Worm (Caenorhabditis elegans) whole organism, early embryonic: ENCODE data around the gene F16G10.13.

ENCODE experiments used
- F13C5.2 ChIP-seq: sonication (generic microtip); optimal IDR thresholded peaks from 2 replicates; lab custom pipeline; 2017; ENCODE audit warnings: mild to moderate bottlenecking, missing genetic modification characterization, inconsistent platforms, missing compliant biosample characterization
- ama-1 ChIP-seq: fragments of 150-350 bp; optimal IDR thresholded peaks from 2 replicates; lab custom pipeline; 2014
- ceh-13 ChIP-seq: fragments of 200-800 bp; sonication (Bioruptor generic); optimal IDR thresholded peaks from 2 replicates; lab custom pipeline; 2018; ENCODE audit warnings: mild to moderate bottlenecking, missing genetic modification characterization, missing compliant biosample characterization
- ceh-36 ChIP-seq: sonication (generic microtip); optimal IDR thresholded peaks from 2 replicates; lab custom pipeline; 2016; ENCODE audit warnings: missing genetic modification characterization, inconsistent platforms, missing compliant biosample characterization
- ets-7 ChIP-seq: sonication (generic microtip); optimal IDR thresholded peaks from 2 replicates; lab custom pipeline; 2016; ENCODE audit warnings: missing genotype, missing genetic modification characterization, missing compliant biosample characterization
- flt-1 ChIP-seq: fragments of 200-800 bp; sonication (Bioruptor generic); IDR thresholded peaks from 2 replicates; pipeline ENCODE4 v1.3.6; 2022; ENCODE audit warnings: missing genetic modification characterization, missing compliant biosample characterization
- hmbx-1 ChIP-seq: sonication (generic microtip); optimal IDR thresholded peaks from 2 replicates; lab custom pipeline; 2016; ENCODE audit warnings: mild to moderate bottlenecking, missing genetic modification characterization, missing compliant biosample characterization
- hmg-4 ChIP-seq: fragments of 200-800 bp; sonication (Bioruptor generic); optimal IDR thresholded peaks from 2 replicates; lab custom pipeline; 2018; ENCODE audit warnings: mild to moderate bottlenecking, missing genetic modification characterization, missing compliant biosample characterization
- hnd-1 ChIP-seq: sonication (generic microtip); optimal IDR thresholded peaks from 2 replicates; lab custom pipeline; 2016; ENCODE audit warnings: missing genetic modification characterization, missing compliant biosample characterization
- pes-1 ChIP-seq: fragments of 200-800 bp; sonication (Bioruptor generic); IDR thresholded peaks from 2 replicates; pipeline ENCODE4 v1.3.6; 2022; ENCODE audit warnings: missing genetic modification reagents, missing genetic modification characterization, missing compliant biosample characterization
- scrt-1 ChIP-seq: fragments of 200-800 bp; sonication (Bioruptor generic); IDR thresholded peaks from 2 replicates; pipeline ENCODE4 v1.3.6; 2022; ENCODE audit warnings: missing genetic modification characterization, missing compliant biosample characterization
- tbx-37 ChIP-seq: fragments of 200-800 bp; sonication (Bioruptor generic); conservative IDR thresholded peaks from 2 replicates; pipeline ENCODE4 v1.3.6; 2022; ENCODE audit warnings: missing genetic modification reagents, missing genetic modification characterization, missing compliant biosample characterization

DNA sequence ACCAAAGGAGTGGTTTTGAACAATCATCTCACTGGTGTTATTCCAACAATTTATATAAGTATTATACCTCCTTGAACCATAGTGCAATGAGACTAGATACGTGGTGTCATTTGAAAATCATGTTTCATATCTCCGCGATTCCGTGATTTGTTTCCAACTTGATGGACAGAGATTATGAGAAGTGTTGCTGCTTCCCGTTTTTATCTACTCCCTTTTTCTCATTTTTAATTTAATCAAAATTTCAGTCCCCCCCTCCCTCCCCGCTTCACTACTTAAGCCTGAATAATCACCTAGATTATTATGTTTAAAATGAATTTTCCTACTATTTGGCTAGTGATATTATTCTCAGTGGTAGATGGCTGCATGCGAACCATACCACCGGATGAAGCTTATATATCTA, 23.7 kb downstream of the F16G10.13 start, which contains the start of gene F16G10.3:
- no peak for TF ChIP-seq tbx-37
- TF ChIP-seq scrt-1 (GFP tag; lab: Robert Waterston, UW), result no peak
- no peak for TF ChIP-seq ama-1 (lab: Kevin White, UChicago)
- TF ChIP-seq hnd-1 (tag; lab: Kevin White, UChicago), result no peak
- TF ChIP-seq ceh-13 (GFP tag; lab: Kevin White, UChicago), result no peak
- no peak for TF ChIP-seq ets-7
- no peak for TF ChIP-seq ceh-36 (tag; lab: Kevin White, UChicago)
- no peak for TF ChIP-seq hmbx-1
- TF ChIP-seq hmg-4 (GFP tag; lab: Kevin White, UChicago), result no peak
- no peak for TF ChIP-seq F13C5.2
- no peak for TF ChIP-seq flt-1 (GFP tag; lab: Robert Waterston, UW)
- TF ChIP-seq pes-1 (GFP tag; lab: Robert Waterston, UW), result no peak
